Fruit fly (Drosophila melanogaster) whole organism, embryonic: ENCODE results near the gene CG5235.

Experiments
- Aef1 ChIP-seq: fragments of 200-800 bp; sonication (Bioruptor generic); IDR thresholded peaks from 3 replicates; pipeline ENCODE4 v1.3.6; 2022; ENCODE audit warnings: missing biosample characterization, missing genetic modification characterization
- Atf6 ChIP-seq: fragments of 200-800 bp; sonication (Bioruptor generic); IDR thresholded peaks from 2 replicates; pipeline ENCODE4 v1.3.6; 2022; ENCODE audit warnings: missing biosample characterization, missing genetic modification characterization
- Awh ChIP-seq: fragments of 200-800 bp; sonication (Bioruptor generic); IDR thresholded peaks from 2 replicates; pipeline ENCODE4, ENCODE4 v1.3.6; 2022; ENCODE audit warnings: missing biosample characterization, missing genetic modification characterization
- Bgb ChIP-seq: fragments of 200-800 bp; sonication (Bioruptor generic); IDR thresholded peaks from 2 replicates; pipeline ENCODE4 v1.3.6; 2022; ENCODE audit warnings: missing biosample characterization, missing genetic modification characterization; ENCODE audit not compliant: partially characterized antibody
- CG10321 ChIP-seq: fragments of 200-800 bp; sonication (Bioruptor generic); IDR thresholded peaks from 2 replicates; pipeline ENCODE4 v1.3.6; 2022; ENCODE audit warnings: missing biosample characterization, missing genetic modification characterization
- CG10431 ChIP-seq: fragments of 200-800 bp; sonication (Bioruptor generic); optimal IDR thresholded peaks from 3 replicates; lab custom pipeline; 2018; ENCODE audit warnings: missing biosample characterization, mild to moderate bottlenecking, missing genetic modification characterization
- CG10543 ChIP-seq: fragments of 200-800 bp; sonication (Bioruptor generic); optimal IDR thresholded peaks from 3 replicates; lab custom pipeline; 2017; ENCODE audit warnings: missing biosample characterization, mild to moderate bottlenecking, missing genetic modification characterization, moderate library complexity
- CG14014 ChIP-seq: fragments of 200-800 bp; sonication (Bioruptor generic); IDR thresholded peaks from 2 replicates; pipeline ENCODE4 v1.3.6; 2022; ENCODE audit warnings: missing biosample characterization, missing genetic modification characterization
- CG17361 ChIP-seq: fragments of 200-800 bp; sonication (Bioruptor generic); IDR thresholded peaks from 3 replicates; pipeline ENCODE4 v1.3.6; 2022; ENCODE audit warnings: missing biosample characterization, missing genetic modification characterization
- CG18599 ChIP-seq: fragments of 200-800 bp; sonication (Bioruptor generic); optimal IDR thresholded peaks from 3 replicates; lab custom pipeline; 2017; ENCODE audit warnings: missing biosample characterization, missing genetic modification characterization, mild to moderate bottlenecking, moderate library complexity, missing genetic modification reagents
- CG2120 ChIP-seq: fragments of 200-800 bp; sonication (Bioruptor generic); optimal IDR thresholded peaks from 3 replicates; lab custom pipeline; 2016; ENCODE audit warnings: missing biosample characterization, missing genetic modification characterization
- CG9932 ChIP-seq: fragments of 200-800 bp; sonication (Bioruptor generic); IDR thresholded peaks from 2 replicates; pipeline ENCODE4 v1.3.6; 2022; ENCODE audit warnings: missing biosample characterization, missing genetic modification characterization
- Camta ChIP-seq: fragments of 200-800 bp; sonication (Bioruptor generic); optimal IDR thresholded peaks from 2 replicates; lab custom pipeline; 2016; ENCODE audit warnings: missing biosample characterization, missing genetic modification characterization
- D19A ChIP-seq: fragments of 200-800 bp; optimal IDR thresholded peaks from 3 replicates; lab custom pipeline; 2019; ENCODE audit warnings: missing biosample characterization, mild to moderate bottlenecking, missing genetic modification characterization, moderate library complexity
- Deaf1 ChIP-seq: fragments of 200-800 bp; optimal IDR thresholded peaks from 3 replicates; lab custom pipeline; 2019; ENCODE audit warnings: missing biosample characterization, mild to moderate bottlenecking, missing genetic modification characterization, moderate library complexity
- Dek ChIP-seq: fragments of 200-800 bp; sonication (Bioruptor generic); optimal IDR thresholded peaks from 3 replicates; lab custom pipeline; 2019; ENCODE audit warnings: missing biosample characterization, mild to moderate bottlenecking, missing genetic modification characterization, moderate library complexity
- E2f1 ChIP-seq: fragments of 200-800 bp; sonication (Bioruptor generic); IDR thresholded peaks from 2 replicates; pipeline ENCODE4 v1.3.6; 2022; ENCODE audit warnings: missing biosample characterization, missing genetic modification characterization
- Elba2 ChIP-seq: fragments of 200-800 bp; sonication (Bioruptor generic); optimal IDR thresholded peaks from 3 replicates; lab custom pipeline; 2016; ENCODE audit warnings: missing biosample characterization, missing genetic modification characterization
- Fer3 ChIP-seq: fragments of 200-800 bp; sonication (Bioruptor generic); optimal IDR thresholded peaks from 2 replicates; lab custom pipeline; 2018; ENCODE audit warnings: missing biosample characterization, mild to moderate bottlenecking, missing genetic modification characterization, moderate library complexity
- HLHmδ ChIP-seq: fragments of 200-800 bp; sonication (Bioruptor generic); optimal IDR thresholded peaks from 2 replicates; lab custom pipeline; 2018; ENCODE audit warnings: missing biosample characterization, mild to moderate bottlenecking, missing genetic modification characterization, moderate library complexity
- Hsf ChIP-seq: fragments of 200-800 bp; sonication (Bioruptor generic); optimal IDR thresholded peaks from 3 replicates; lab custom pipeline; 2016; ENCODE audit warnings: missing biosample characterization, missing genetic modification characterization
- MTF-1 ChIP-seq: fragments of 200-800 bp; sonication (Bioruptor generic); optimal IDR thresholded peaks from 2 replicates; lab custom pipeline; 2018; ENCODE audit warnings: missing biosample characterization, mild to moderate bottlenecking, missing genetic modification characterization, borderline replicate concordance
- Oli ChIP-seq: fragments of 200-800 bp; sonication (Bioruptor generic); optimal IDR thresholded peaks from 2 replicates; lab custom pipeline; 2018; ENCODE audit warnings: missing biosample characterization, mild to moderate bottlenecking, missing genetic modification characterization, moderate library complexity
- PHDP ChIP-seq: fragments of 200-800 bp; sonication (Bioruptor generic); optimal IDR thresholded peaks from 3 replicates; lab custom pipeline; 2018; ENCODE audit warnings: missing biosample characterization, mild to moderate bottlenecking, missing genetic modification characterization, moderate library complexity
- Side ChIP-seq: fragments of 200-800 bp; sonication (Bioruptor generic); optimal IDR thresholded peaks from 2 replicates; lab custom pipeline; 2016; ENCODE audit warnings: missing biosample characterization, missing genetic modification characterization
- bsh ChIP-seq, 2 experiments: fragments of 200-800 bp; sonication (Bioruptor generic); optimal IDR thresholded peaks; 2 replicates each; lab custom pipeline; 2017 to 2018; ENCODE audit warnings: mild to moderate bottlenecking in 2 of 2, missing biosample characterization in 2 of 2, missing genetic modification characterization in 2 of 2, moderate library complexity in 1 of 2
- caup ChIP-seq: fragments of 200-800 bp; sonication (Bioruptor generic); optimal IDR thresholded peaks from 3 replicates; lab custom pipeline; 2017; ENCODE audit warnings: missing biosample characterization, mild to moderate bottlenecking, missing genetic modification characterization, moderate library complexity; ENCODE audit not compliant: severe bottlenecking
- gce ChIP-seq: fragments of 200-800 bp; sonication (Bioruptor generic); IDR thresholded peaks from 3 replicates; pipeline ENCODE4 v1.3.6; 2022; ENCODE audit warnings: missing biosample characterization, missing genetic modification characterization
- gt ChIP-seq: fragments of 200-800 bp; sonication (Bioruptor generic); IDR thresholded peaks from 2 replicates; pipeline ENCODE4 v1.3.6; 2022; ENCODE audit warnings: missing biosample characterization, missing genetic modification characterization
- kni ChIP-seq: fragments of 200-800 bp; sonication (Bioruptor generic); optimal IDR thresholded peaks from 3 replicates; lab custom pipeline; 2017; ENCODE audit warnings: mild to moderate bottlenecking, missing biosample characterization, missing genetic modification reagents, missing genetic modification characterization
- lab ChIP-seq: fragments of 200-800 bp; sonication (Bioruptor generic); optimal IDR thresholded peaks from 3 replicates; lab custom pipeline; 2017; ENCODE audit warnings: missing biosample characterization, missing genetic modification characterization, mild to moderate bottlenecking, moderate library complexity, missing genetic modification reagents
- mam ChIP-seq: fragments of 200-800 bp; sonication (Bioruptor generic); optimal IDR thresholded peaks from 3 replicates; lab custom pipeline; 2016; ENCODE audit warnings: missing biosample characterization, missing genetic modification characterization
- mirr ChIP-seq: fragments of 200-800 bp; sonication (Bioruptor generic); optimal IDR thresholded peaks from 3 replicates; lab custom pipeline; 2018; ENCODE audit warnings: missing biosample characterization, mild to moderate bottlenecking, missing genetic modification characterization
- nau ChIP-seq: fragments of 200-800 bp; sonication (Bioruptor generic); optimal IDR thresholded peaks from 3 replicates; lab custom pipeline; 2017; ENCODE audit warnings: missing biosample characterization, mild to moderate bottlenecking, missing genetic modification characterization, missing genetic modification reagents
- onecut ChIP-seq: fragments of 200-800 bp; sonication (Bioruptor generic); IDR thresholded peaks from 2 replicates; pipeline ENCODE4 v1.3.6; 2022; ENCODE audit warnings: missing biosample characterization, missing genetic modification characterization
- pfk ChIP-seq: fragments of 200-800 bp; sonication (Bioruptor generic); optimal IDR thresholded peaks from 2 replicates; lab custom pipeline; 2018; ENCODE audit warnings: missing biosample characterization, mild to moderate bottlenecking, missing genetic modification characterization, moderate library complexity
- rib ChIP-seq: fragments of 200-800 bp; sonication (Bioruptor generic); IDR thresholded peaks from 2 replicates; pipeline ENCODE4 v1.3.6; 2022; ENCODE audit warnings: missing biosample characterization, missing genetic modification characterization
- sqz ChIP-seq: fragments of 200-800 bp; sonication (Bioruptor generic); optimal IDR thresholded peaks from 3 replicates; lab custom pipeline; 2018; ENCODE audit warnings: missing biosample characterization, mild to moderate bottlenecking, missing genetic modification characterization
- unpg ChIP-seq: fragments of 200-800 bp; sonication (Bioruptor generic); optimal IDR thresholded peaks from 3 replicates; lab custom pipeline; 2018; ENCODE audit warnings: missing biosample characterization, mild to moderate bottlenecking, missing genetic modification characterization, moderate library complexity

Gene CG5235

DNA sequence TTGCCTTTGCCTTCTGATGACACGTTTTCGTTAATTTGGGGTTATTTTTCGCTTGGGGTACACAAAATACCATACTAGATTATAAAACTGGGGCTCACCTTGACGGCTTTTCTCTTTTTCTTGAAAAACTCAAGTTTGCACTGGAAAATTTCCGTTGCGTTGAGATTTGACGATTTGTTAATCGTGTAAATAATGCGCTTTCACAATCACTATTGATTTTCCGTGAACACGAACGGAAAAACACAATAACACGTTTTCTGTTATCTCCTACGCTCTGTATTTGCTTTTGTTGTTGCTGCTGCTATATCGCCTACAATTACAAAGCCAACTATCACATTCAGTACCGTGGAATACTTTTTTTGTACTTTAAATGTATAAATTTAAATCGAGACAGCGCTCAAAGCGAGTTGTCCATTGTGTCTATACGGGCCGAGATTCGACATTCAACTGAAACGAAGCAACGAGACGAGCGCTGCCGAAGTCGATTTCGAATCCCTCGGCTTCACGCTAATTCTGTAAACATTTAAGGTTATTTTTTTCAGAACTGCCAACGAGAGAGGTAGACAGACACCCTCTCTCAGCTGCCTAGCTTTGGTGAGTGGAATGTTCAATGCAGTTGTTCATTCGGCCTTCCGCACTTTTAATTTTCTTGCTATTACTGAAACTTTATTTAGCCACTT lies 43.7 kb downstream of the CG5235 start (continued):
- TF ChIP-seq MTF-1 (peak; percentile 55), caup (GFP tag; lab: Kevin White, UChicago) (peak; percentile 65), rib (GFP tag; lab: Robert Waterston, UW) (peak; percentile 66), CG14014 (peak; percentile 53; the same call in 1 of the 2 replicates), CG10431 (GFP tag; lab: Kevin White, UChicago) (peak; percentile 47), Elba2 (no peak), CG10543 (GFP tag; lab: Kevin White, UChicago) (peak; percentile 89), nau (GFP tag; lab: Kevin White, UChicago) (peak; percentile 52), bsh (GFP tag; optimal IDR thresholded peaks at IDR 0.05; lab: Kevin White, UChicago) (peak in 1 of 2 experiments; percentile 9), sqz (GFP tag; lab: Kevin White, UChicago) (peak; percentile 86), lab (GFP tag; lab: Kevin White, UChicago) (peak; percentile 23), mam (no peak), HLHmδ (GFP tag; lab: Kevin White, UChicago) (peak; percentile 2), E2f1 (GFP tag; lab: Robert Waterston, UW) (no peak; the same call in 1 of the 2 replicates), Oli (tag; lab: Kevin White, UChicago) (no peak), CG10321 (GFP tag; lab: Robert Waterston, UW) (0 out of 2 replicates have a peak, but pooled peaks have one; percentile 10), kni (GFP tag; lab: Kevin White, UChicago) (peak; percentile 81), gce (peak; percentile 66; the same call in 1 of the 3 replicates), unpg (peak; percentile 10), D19A (peak; percentile 48), mirr (GFP tag; lab: Kevin White, UChicago) (peak; percentile 85), Aef1 (GFP tag; lab: Robert Waterston, UW) (no peak), Dek (peak; percentile 14), CG9932 (no peak), gt (GFP tag; lab: Robert Waterston, UW) (no peak), Deaf1 (tag; lab: Kevin White, UChicago) (peak; percentile 100), Awh (0 out of 2 replicates have a peak, but pooled peaks have one; percentile 8), Atf6 (GFP tag; lab: Robert Waterston, UW) (no peak; the same call in 1 of the 2 replicates), CG17361 (peak; percentile 0; the same call in 1 of the 3 replicates), Hsf (GFP tag; lab: Kevin White, UChicago) (no peak), Bgb (GFP tag; lab: Robert Waterston, UW) (0 out of 2 replicates have a peak, but pooled peaks have one; percentile 27), Side (GFP tag; lab: Kevin White, UChicago) (no peak), onecut (GFP tag; lab: Robert Waterston, UW) (peak; percentile 67), Camta (GFP tag; lab: Kevin White, UChicago) (no peak), PHDP (no peak), CG18599 (GFP tag; lab: Kevin White, UChicago) (peak; percentile 37), CG2120 (GFP tag; lab: Kevin White, UChicago) (no peak), pfk (peak; percentile 18), Fer3 (tag; lab: Kevin White, UChicago) (peak; percentile 40)
